Fruit fly (Drosophila melanogaster): ENCODE data around the gene CG14647.

Gene CG14647

dm6 chr3R:4394654-4395581, 5.4 kb upstream of the CG14647 start:
- TF ChIP-seq CG8478 (optimal IDR thresholded peaks at IDR 0.05) (no peak), usp (GFP tag; optimal IDR thresholded peaks at IDR 0.05) (no peak), EcR (GFP tag; optimal IDR thresholded peaks at IDR 0.05) (no peak), pan (optimal IDR thresholded peaks at IDR 0.05) (no peak), Dll (optimal IDR thresholded peaks at IDR 0.05) (no peak), psq (optimal IDR thresholded peaks at IDR 0.05) (no peak)

dm6 chr3R:4397403-4398079, 2.8 kb upstream of the CG14647 start, which contains the start of gene CG9855:
CG9855 (minus strand) TSS chr3R:4397875.
- no peak for TF ChIP-seq Dll (optimal IDR thresholded peaks at IDR 0.05)
- TF ChIP-seq psq (optimal IDR thresholded peaks at IDR 0.05) = no peak
- TF ChIP-seq CG8478 (optimal IDR thresholded peaks at IDR 0.05) = no peak
- no peak for TF ChIP-seq pan (optimal IDR thresholded peaks at IDR 0.05)

- TF ChIP-seq EcR (GFP tag; optimal IDR thresholded peaks at IDR 0.05) (no peak), usp (GFP tag; optimal IDR thresholded peaks at IDR 0.05) (no peak), pan (optimal IDR thresholded peaks at IDR 0.05) (no peak), Dll (optimal IDR thresholded peaks at IDR 0.05) (no peak), psq (optimal IDR thresholded peaks at IDR 0.05) (no peak)
Measured at dm6 chr3R:4399810-4400496, 357 bp upstream of the CG14647 start.

dm6 chr3R:4401977-4402589, 1.8 kb downstream of the CG14647 start, which contains the start of gene CG9853:
CG9853 (minus strand) TSS chr3R:4402027.
- no peak for TF ChIP-seq usp (GFP tag; optimal IDR thresholded peaks at IDR 0.05)
- no peak for TF ChIP-seq EcR (GFP tag; optimal IDR thresholded peaks at IDR 0.05)
- TF ChIP-seq pan (optimal IDR thresholded peaks at IDR 0.05) = no peak
- TF ChIP-seq psq (optimal IDR thresholded peaks at IDR 0.05) = no peak
- no peak for TF ChIP-seq Dll (optimal IDR thresholded peaks at IDR 0.05)
- TF ChIP-seq CG8478 (optimal IDR thresholded peaks at IDR 0.05) = no peak

- TF ChIP-seq CG8478 (optimal IDR thresholded peaks at IDR 0.05) = no peak
- TF ChIP-seq usp (GFP tag; optimal IDR thresholded peaks at IDR 0.05) = no peak
- no peak for TF ChIP-seq Dll (optimal IDR thresholded peaks at IDR 0.05)
- no peak for TF ChIP-seq psq (optimal IDR thresholded peaks at IDR 0.05)
- no peak for TF ChIP-seq EcR (GFP tag; optimal IDR thresholded peaks at IDR 0.05)
- no peak for TF ChIP-seq pan (optimal IDR thresholded peaks at IDR 0.05)
Measured at dm6 chr3R:4402884-4403705, 2.8 kb downstream of the CG14647 start, which contains the start of gene lost. lost (plus strand) TSS chr3R:4403076.

- TF ChIP-seq EcR (GFP tag; optimal IDR thresholded peaks at IDR 0.05) (peak in 1 of 2 experiments; percentile 41), psq (optimal IDR thresholded peaks at IDR 0.05) (no peak)
Measured at dm6 chr3R:4403706-4404392, 3.5 kb downstream of the CG14647 start.

- TF ChIP-seq usp (GFP tag; optimal IDR thresholded peaks at IDR 0.05) (no peak), EcR (GFP tag; optimal IDR thresholded peaks at IDR 0.05) (no peak), psq (optimal IDR thresholded peaks at IDR 0.05) (no peak), Dll (optimal IDR thresholded peaks at IDR 0.05) (no peak), pan (optimal IDR thresholded peaks at IDR 0.05) (no peak), CG8478 (optimal IDR thresholded peaks at IDR 0.05) (no peak)
Measured at dm6 chr3R:4407325-4407724, 7.0 kb downstream of the CG14647 start.

- TF ChIP-seq EcR (GFP tag; optimal IDR thresholded peaks at IDR 0.05) = no peak
- TF ChIP-seq usp (GFP tag; optimal IDR thresholded peaks at IDR 0.05) = no peak
- TF ChIP-seq CG8478 (optimal IDR thresholded peaks at IDR 0.05) = no peak
- no peak for TF ChIP-seq Dll (optimal IDR thresholded peaks at IDR 0.05)
- TF ChIP-seq pan (optimal IDR thresholded peaks at IDR 0.05) = no peak
- TF ChIP-seq psq (optimal IDR thresholded peaks at IDR 0.05) = no peak
Measured at dm6 chr3R:4416138-4416537, 15.8 kb downstream of the CG14647 start, which contains the start of gene CG31528. CG31528 (plus strand) TSS chr3R:4416438.

- TF ChIP-seq EcR (GFP tag; optimal IDR thresholded peaks at IDR 0.05) (no peak), usp (GFP tag; optimal IDR thresholded peaks at IDR 0.05) (no peak), Dll (optimal IDR thresholded peaks at IDR 0.05) (no peak), psq (optimal IDR thresholded peaks at IDR 0.05) (no peak), CG8478 (optimal IDR thresholded peaks at IDR 0.05) (no peak), pan (optimal IDR thresholded peaks at IDR 0.05) (no peak)
Measured at dm6 chr3R:4419482-4419881, 19.2 kb downstream of the CG14647 start, which contains the start of gene CG32944. CG32944 (minus strand) TSS chr3R:4419578.

- TF ChIP-seq EcR (GFP tag; optimal IDR thresholded peaks at IDR 0.05) (no peak), CG8478 (optimal IDR thresholded peaks at IDR 0.05) (no peak), usp (GFP tag; optimal IDR thresholded peaks at IDR 0.05) (no peak)
Measured at dm6 chr3R:4426730-4427129, 26.4 kb downstream of the CG14647 start, which contains the start of gene CG31525. CG31525 (plus strand) TSS chr3R:4427030.
